Fruit fly (Drosophila melanogaster) whole organism, embryonic: Measurements from ENCODE around the gene IM33.

ENCODE experiments used
- Awh ChIP-seq: fragments of 200-800 bp; sonication (Bioruptor generic); IDR thresholded peaks from 2 replicates; pipeline ENCODE4, ENCODE4 v1.3.6; 2022; ENCODE audit warnings: missing biosample characterization, missing genetic modification characterization
- CG10431 ChIP-seq: fragments of 200-800 bp; sonication (Bioruptor generic); optimal IDR thresholded peaks from 3 replicates; lab custom pipeline; 2018; ENCODE audit warnings: missing biosample characterization, mild to moderate bottlenecking, missing genetic modification characterization
- CG11085 ChIP-seq: fragments of 200-800 bp; sonication (Bioruptor generic); IDR thresholded peaks from 2 replicates; pipeline ENCODE4 v1.3.6; 2022; ENCODE audit warnings: missing biosample characterization, missing genetic modification characterization
- CG11398 ChIP-seq: fragments of 200-800 bp; sonication (Bioruptor generic); optimal IDR thresholded peaks from 2 replicates; lab custom pipeline; 2016; ENCODE audit warnings: missing biosample characterization, missing genetic modification characterization
- CG11723 ChIP-seq: fragments of 200-800 bp; sonication (Bioruptor generic); optimal IDR thresholded peaks from 2 replicates; lab custom pipeline; 2017; ENCODE audit warnings: missing biosample characterization, mild to moderate bottlenecking, missing genetic modification characterization
- CG13424 ChIP-seq: fragments of 200-800 bp; sonication (Bioruptor generic); optimal IDR thresholded peaks from 2 replicates; lab custom pipeline; 2019; ENCODE audit warnings: missing biosample characterization, mild to moderate bottlenecking, missing genetic modification characterization, moderate library complexity
- CG14860 ChIP-seq: fragments of 200-800 bp; sonication (Bioruptor generic); IDR thresholded peaks from 3 replicates; pipeline ENCODE4 v1.3.6; 2022; ENCODE audit warnings: missing biosample characterization, missing genetic modification characterization; ENCODE audit not compliant: partially characterized antibody
- CG15269 ChIP-seq: fragments of 200-800 bp; sonication (Bioruptor generic); optimal IDR thresholded peaks from 2 replicates; lab custom pipeline; 2018; ENCODE audit warnings: missing biosample characterization, mild to moderate bottlenecking, missing genetic modification characterization, moderate library complexity
- CG16863 ChIP-seq: fragments of 200-800 bp; sonication (Bioruptor generic); optimal IDR thresholded peaks from 3 replicates; lab custom pipeline; 2016; ENCODE audit warnings: missing biosample characterization, missing genetic modification characterization
- CG17361 ChIP-seq: fragments of 200-800 bp; sonication (Bioruptor generic); IDR thresholded peaks from 3 replicates; pipeline ENCODE4 v1.3.6; 2022; ENCODE audit warnings: missing biosample characterization, missing genetic modification characterization
- CG31441 ChIP-seq: fragments of 200-800 bp; sonication (Bioruptor generic); IDR thresholded peaks from 2 replicates; pipeline ENCODE4 v1.3.6; 2022; ENCODE audit warnings: missing biosample characterization, missing genetic modification characterization
- CG3847 ChIP-seq: fragments of 200-800 bp; sonication (Bioruptor generic); IDR thresholded peaks from 2 replicates; pipeline ENCODE4 v1.3.6; 2022; ENCODE audit warnings: missing biosample characterization, missing genetic modification characterization
- CG42726 ChIP-seq: fragments of 200-800 bp; sonication (Bioruptor generic); IDR thresholded peaks from 2 replicates; pipeline ENCODE4 v1.3.6; 2022; ENCODE audit warnings: missing biosample characterization, missing genetic modification characterization; ENCODE audit not compliant: partially characterized antibody
- CG4617 ChIP-seq: fragments of 200-800 bp; sonication (Bioruptor generic); optimal IDR thresholded peaks from 3 replicates; lab custom pipeline; 2016; ENCODE audit warnings: missing biosample characterization, missing genetic modification characterization, borderline replicate concordance
- CG5953 ChIP-seq: fragments of 200-800 bp; sonication (Bioruptor generic); IDR thresholded peaks from 2 replicates; pipeline ENCODE4 v1.3.6; 2022; ENCODE audit warnings: missing biosample characterization, missing genetic modification characterization
- CG6683 ChIP-seq: fragments of 200-800 bp; sonication (Bioruptor generic); optimal IDR thresholded peaks from 2 replicates; lab custom pipeline; 2017; ENCODE audit warnings: missing biosample characterization, mild to moderate bottlenecking, missing genetic modification characterization, missing genetic modification reagents
- CG6689 ChIP-seq: fragments of 200-800 bp; sonication (Bioruptor generic); IDR thresholded peaks from 2 replicates; pipeline ENCODE4 v1.3.6; 2022; ENCODE audit warnings: missing biosample characterization, missing genetic modification characterization
- CG7745 ChIP-seq: fragments of 200-800 bp; sonication (Bioruptor generic); optimal IDR thresholded peaks from 2 replicates; lab custom pipeline; 2018; ENCODE audit warnings: missing biosample characterization, mild to moderate bottlenecking, missing genetic modification characterization, moderate library complexity
- CG8281 ChIP-seq: fragments of 200-800 bp; sonication (Bioruptor generic); optimal IDR thresholded peaks from 2 replicates; lab custom pipeline; 2018; ENCODE audit warnings: missing biosample characterization, mild to moderate bottlenecking, missing genetic modification characterization, moderate library complexity
- CG8765 ChIP-seq: fragments of 200-800 bp; sonication (Bioruptor generic); IDR thresholded peaks from 2 replicates; pipeline ENCODE4 v1.3.6; 2022; ENCODE audit warnings: missing biosample characterization, missing genetic modification characterization
- Camta ChIP-seq: fragments of 200-800 bp; sonication (Bioruptor generic); optimal IDR thresholded peaks from 2 replicates; lab custom pipeline; 2016; ENCODE audit warnings: missing biosample characterization, missing genetic modification characterization
- Chrac-16 ChIP-seq: fragments of 200-800 bp; sonication (Bioruptor generic); optimal IDR thresholded peaks from 3 replicates; lab custom pipeline; 2016; ENCODE audit warnings: missing biosample characterization, missing genetic modification characterization
- Doc3 ChIP-seq: fragments of 200-800 bp; sonication (Bioruptor generic); IDR thresholded peaks from 3 replicates; pipeline ENCODE4 v1.3.6; 2022; ENCODE audit warnings: missing biosample characterization, missing genetic modification characterization; ENCODE audit not compliant: partially characterized antibody
- E2f2 ChIP-seq: fragments of 200-800 bp; sonication (Bioruptor generic); IDR thresholded peaks from 2 replicates; pipeline ENCODE4 v1.3.6; 2022; ENCODE audit warnings: missing biosample characterization, missing genetic modification characterization
- Ets65A ChIP-seq: fragments of 200-800 bp; sonication (Bioruptor generic); peaks from one replicate; lab custom pipeline; 2016; ENCODE audit warnings: missing biosample characterization, missing genetic modification characterization
- HLH4C ChIP-seq: fragments of 200-800 bp; sonication (Bioruptor generic); IDR thresholded peaks from 3 replicates; pipeline ENCODE4 v1.3.6; 2022; ENCODE audit warnings: missing biosample characterization, missing genetic modification characterization; ENCODE audit not compliant: partially characterized antibody
- Hmx ChIP-seq: fragments of 200-800 bp; sonication (Bioruptor generic); optimal IDR thresholded peaks from 2 replicates; lab custom pipeline; 2016; ENCODE audit warnings: missing biosample characterization, missing genetic modification characterization
- Jarid2 ChIP-seq: fragments of 200-800 bp; sonication (Bioruptor generic); optimal IDR thresholded peaks from 3 replicates; lab custom pipeline; 2017; ENCODE audit warnings: mild to moderate bottlenecking, missing biosample characterization, missing genetic modification reagents, missing genetic modification characterization
- Myb ChIP-seq: fragments of 200-800 bp; sonication (Bioruptor generic); optimal IDR thresholded peaks from 2 replicates; lab custom pipeline; 2016; ENCODE audit warnings: missing biosample characterization, missing genetic modification characterization
- NK7.1 ChIP-seq: fragments of 200-800 bp; sonication (Bioruptor generic); optimal IDR thresholded peaks from 3 replicates; lab custom pipeline; 2016; ENCODE audit warnings: missing biosample characterization, missing genetic modification characterization
- Neu2 ChIP-seq: fragments of 200-800 bp; sonication (Bioruptor generic); optimal IDR thresholded peaks from 3 replicates; lab custom pipeline; 2016; ENCODE audit warnings: missing biosample characterization, missing genetic modification characterization, borderline replicate concordance
- NfI ChIP-seq: fragments of 200-800 bp; sonication (Bioruptor generic); optimal IDR thresholded peaks from 3 replicates; lab custom pipeline; 2018; ENCODE audit warnings: missing biosample characterization, mild to moderate bottlenecking, missing genetic modification characterization, moderate library complexity
- az2 ChIP-seq: fragments of 200-800 bp; sonication (Bioruptor generic); optimal IDR thresholded peaks from 3 replicates; lab custom pipeline; 2016; ENCODE audit warnings: missing biosample characterization, missing genetic modification characterization
- bowl ChIP-seq: fragments of 200-800 bp; sonication (Bioruptor generic); IDR thresholded peaks from 2 replicates; pipeline ENCODE4 v1.3.6; 2022; ENCODE audit warnings: missing biosample characterization, missing genetic modification characterization
- chif ChIP-seq, 2 experiments: fragments of 200-800 bp; sonication (Bioruptor generic); optimal IDR thresholded peaks; 3 replicates each; lab custom pipeline; 2016; ENCODE audit warnings: missing biosample characterization in 2 of 2, missing genetic modification characterization in 2 of 2
- cwo ChIP-seq: fragments of 200-800 bp; sonication (Bioruptor generic); optimal IDR thresholded peaks from 3 replicates; lab custom pipeline; 2017; ENCODE audit warnings: missing biosample characterization, missing genetic modification characterization, mild to moderate bottlenecking, moderate library complexity, missing genetic modification reagents
- danr ChIP-seq: fragments of 200-800 bp; sonication (Bioruptor generic); IDR thresholded peaks from 2 replicates; pipeline ENCODE4 v1.3.6; 2022; ENCODE audit warnings: missing biosample characterization, missing genetic modification characterization
- gcm2 ChIP-seq: fragments of 200-800 bp; sonication (Bioruptor generic); optimal IDR thresholded peaks from 2 replicates; lab custom pipeline; 2016; ENCODE audit warnings: missing biosample characterization, missing genetic modification characterization
- grau ChIP-seq: fragments of 200-800 bp; optimal IDR thresholded peaks from 3 replicates; lab custom pipeline; 2019; ENCODE audit warnings: missing biosample characterization, mild to moderate bottlenecking, missing genetic modification characterization, moderate library complexity
- gsb ChIP-seq: fragments of 200-800 bp; sonication (Bioruptor generic); IDR thresholded peaks from 2 replicates; pipeline ENCODE4 v1.3.6; 2022; ENCODE audit warnings: missing biosample characterization, missing genetic modification characterization
- kah ChIP-seq: fragments of 200-800 bp; sonication (Bioruptor generic); optimal IDR thresholded peaks from 2 replicates; lab custom pipeline; 2018; ENCODE audit warnings: missing biosample characterization, mild to moderate bottlenecking, missing genetic modification characterization
- lilli ChIP-seq: fragments of 200-800 bp; sonication (Bioruptor generic); optimal IDR thresholded peaks from 3 replicates; lab custom pipeline; 2016; ENCODE audit warnings: missing biosample characterization, missing genetic modification characterization
- lmd ChIP-seq: fragments of 200-800 bp; sonication (Bioruptor generic); IDR thresholded peaks from 2 replicates; pipeline ENCODE4 v1.3.6; 2022; ENCODE audit warnings: missing biosample characterization, missing genetic modification characterization
- nmo ChIP-seq: fragments of 200-800 bp; sonication (Bioruptor generic); optimal IDR thresholded peaks from 2 replicates; lab custom pipeline; 2018; ENCODE audit warnings: missing biosample characterization, mild to moderate bottlenecking, missing genetic modification characterization, moderate library complexity
- pan ChIP-seq, 4 experiments: fragments of >200 bp in 3 of 4; fragments of 200-800 bp in 1 of 4; sonication (Bioruptor generic) in 1 of 4; optimal IDR thresholded peaks in 3 of 4; IDR thresholded peaks in 1 of 4; 2 replicates each; pipeline versions ENCODE4 v1.3.6 to Lab custom; 2017 to 2022; ENCODE audit warnings: missing biosample characterization in 2 of 4, missing genetic modification characterization in 2 of 4, mixed read lengths in 1 of 4
- pnt ChIP-seq: fragments of 200-800 bp; sonication (Bioruptor generic); optimal IDR thresholded peaks from 3 replicates; lab custom pipeline; 2016; ENCODE audit warnings: missing biosample characterization, missing genetic modification characterization
- ranshi ChIP-seq: fragments of 200-800 bp; sonication (Bioruptor generic); IDR thresholded peaks from 2 replicates; pipeline ENCODE4 v1.3.6; 2022; ENCODE audit warnings: missing biosample characterization, missing genetic modification characterization
- sens ChIP-seq: fragments of 200-800 bp; sonication (Bioruptor generic); peaks from one replicate; lab custom pipeline; 2016; ENCODE audit warnings: missing biosample characterization, missing genetic modification characterization
- shn ChIP-seq: fragments of 200-800 bp; sonication (Bioruptor generic); optimal IDR thresholded peaks from 3 replicates; lab custom pipeline; 2016; ENCODE audit warnings: missing biosample characterization, missing genetic modification characterization
- slbo ChIP-seq: fragments of 200-800 bp; sonication (Bioruptor generic); IDR thresholded peaks from 2 replicates; pipeline ENCODE4 v1.3.6; 2022; ENCODE audit warnings: missing biosample characterization, missing genetic modification characterization
- so ChIP-seq: fragments of 200-800 bp; sonication (Bioruptor generic); IDR thresholded peaks from 3 replicates; pipeline ENCODE4 v1.3.6; 2022; ENCODE audit warnings: missing biosample characterization, missing genetic modification characterization

The IM33 gene

DNA sequence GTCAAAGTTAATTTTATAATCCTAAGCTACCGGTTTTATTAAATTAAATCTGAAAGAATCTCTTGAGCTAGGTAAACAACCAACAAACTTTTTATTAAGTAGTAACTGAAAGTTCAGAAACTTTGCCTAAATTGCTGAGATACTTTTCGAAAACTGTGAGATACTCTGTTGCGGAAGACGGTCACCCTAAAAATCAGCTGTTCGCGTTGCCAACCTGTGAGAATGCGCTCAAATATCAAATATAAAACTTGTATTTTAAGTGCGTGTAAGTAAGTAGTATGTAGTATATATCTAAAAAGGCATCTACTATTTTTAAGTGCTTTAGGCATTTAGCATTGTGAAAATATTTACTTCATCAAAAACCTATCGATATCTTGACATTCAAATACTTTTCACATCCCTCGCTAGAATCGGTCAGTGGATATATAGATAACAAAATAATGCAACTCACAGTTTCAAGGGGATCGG lies 16.5 kb upstream of the IM33 start, which contains the start of the genes CG31955 and CG2818 (continued):
- TF ChIP-seq CG8765 (GFP tag; lab: Robert Waterston, UW) (no peak), Chrac-16 (GFP tag; lab: Kevin White, UChicago) (no peak), az2 (GFP tag; lab: Kevin White, UChicago) (peak; percentile 1), bowl (GFP tag; lab: Robert Waterston, UW) (no peak), kah (GFP tag; lab: Kevin White, UChicago) (no peak), CG6689 (no peak), NK7.1 (GFP tag; lab: Kevin White, UChicago) (no peak), ranshi (GFP tag; lab: Robert Waterston, UW) (peak; percentile 62; the same call in 1 of the 2 replicates), CG8281 (tag; lab: Kevin White, UChicago) (no peak), Myb (GFP tag; lab: Kevin White, UChicago) (peak; percentile 55), CG6683 (GFP tag; lab: Kevin White, UChicago) (no peak), slbo (no peak), E2f2 (GFP tag; lab: Robert Waterston, UW) (peak; percentile 72), CG42726 (GFP tag; lab: Robert Waterston, UW) (0 out of 2 replicates have a peak, but pooled peaks have one; percentile 16), CG10431 (GFP tag; lab: Kevin White, UChicago) (no peak), lmd (no peak), chif (GFP tag; optimal IDR thresholded peaks at IDR 0.05; lab: Kevin White, UChicago) (no peak), NfI (GFP tag; lab: Kevin White, UChicago) (peak; percentile 26), pnt (GFP tag; lab: Kevin White, UChicago) (no peak), so (GFP tag; lab: Robert Waterston, UW) (no peak), Ets65A (GFP tag; lab: Kevin White, UChicago) (no peak), CG11723 (GFP tag; lab: Kevin White, UChicago) (peak; percentile 1), sens (peak; percentile 63), gsb (GFP tag; lab: Robert Waterston, UW) (no peak), CG17361 (GFP tag; lab: Robert Waterston, UW) (peak; percentile 38; the same call in 1 of the 3 replicates), CG7745 (tag; lab: Kevin White, UChicago) (no peak), danr (no peak), CG5953 (GFP tag; lab: Robert Waterston, UW) (no peak), CG14860 (peak; percentile 21; the same call in 1 of the 3 replicates), Hmx (GFP tag; lab: Kevin White, UChicago) (no peak), CG15269 (tag; lab: Kevin White, UChicago) (peak; percentile 9), Neu2 (GFP tag; lab: Kevin White, UChicago) (no peak), Jarid2 (GFP tag; lab: Kevin White, UChicago) (no peak), CG11085 (GFP tag; lab: Robert Waterston, UW) (no peak), HLH4C (GFP tag; lab: Robert Waterston, UW) (peak; percentile 50; the same call in 1 of the 3 replicates), CG4617 (GFP tag; lab: Kevin White, UChicago) (peak; percentile 37), CG31441 (no peak), cwo (GFP tag; lab: Kevin White, UChicago) (no peak), CG3847 (GFP tag; lab: Robert Waterston, UW) (peak; percentile 51), Camta (GFP tag; lab: Kevin White, UChicago) (no peak), CG16863 (GFP tag; lab: Kevin White, UChicago) (no peak), CG13424 (peak; percentile 48), Doc3 (GFP tag; lab: Robert Waterston, UW) (peak; percentile 68), shn (no peak), nmo (GFP tag; lab: Kevin White, UChicago) (peak; percentile 32), lilli (GFP tag; lab: Kevin White, UChicago) (peak; percentile 75), CG11398 (no peak), grau (tag; lab: Kevin White, UChicago) (peak; percentile 18), pan (optimal IDR thresholded peaks at IDR 0.05; lab: Kevin White, UChicago) (no peak), pan (GFP tag; optimal IDR thresholded peaks at IDR 0.05 in 1 of 2, IDR thresholded peaks at IDR 0.05 in 1 of 2) (no peak), Awh (no peak), gcm2 (GFP tag; lab: Kevin White, UChicago) (no peak)
